Worm (Caenorhabditis elegans): ENCODE results near the gene ent-2.

- TF ChIP-seq nhr-25 (tag; optimal IDR thresholded peaks at IDR 0.05) (no peak), ama-1 (optimal IDR thresholded peaks at IDR 0.05) (no peak), unc-39 (tag; optimal IDR thresholded peaks at IDR 0.05) (no peak), ZK546.5 (tag; optimal IDR thresholded peaks at IDR 0.05) (no peak)
These were observed 18.4 kb downstream of the ent-2 start for ce11 chrX:15619273-15619672.
